Fruit fly (Drosophila melanogaster): ENCODE results near the gene CG9312.

CG9312 gene

dm6 chr3R:13803892-13804710 lies 38.5 kb downstream of the CG9312 start (continued):
- TF ChIP-seq Eip74EF (GFP tag; optimal IDR thresholded peaks at IDR 0.05) = peak in 1 of 2 experiments; percentile 19
- peak; percentile 28 for TF ChIP-seq CG12391 (tag; optimal IDR thresholded peaks at IDR 0.05)
- TF ChIP-seq ewg (GFP tag; optimal IDR thresholded peaks at IDR 0.05) = peak; percentile 60
- TF ChIP-seq Ada2b (GFP tag; IDR thresholded peaks at IDR 0.05) = 0 out of 2 replicates have a peak, but pooled peaks have one; percentile 3
- no peak for TF ChIP-seq CG11695 (GFP tag; IDR thresholded peaks at IDR 0.05)
- peak; percentile 32 for TF ChIP-seq CG17385 (GFP tag; optimal IDR thresholded peaks at IDR 0.05)
- TF ChIP-seq Hr3 (GFP tag; optimal IDR thresholded peaks at IDR 0.05) = peak; percentile 26
- no peak for TF ChIP-seq wek (GFP tag; optimal IDR thresholded peaks at IDR 0.05)
- TF ChIP-seq CG8281 (tag; optimal IDR thresholded peaks at IDR 0.05) = no peak
- TF ChIP-seq CG9437 (GFP tag; optimal IDR thresholded peaks at IDR 0.05) = peak; percentile 34
- TF ChIP-seq lbe (GFP tag; optimal IDR thresholded peaks at IDR 0.05) = no peak
- TF ChIP-seq CG17361 (GFP tag; IDR thresholded peaks at IDR 0.05) = peak; percentile 73; the same call in 1 of the 3 replicates
- TF ChIP-seq bcd (GFP tag; optimal IDR thresholded peaks at IDR 0.05) = peak; percentile 42
- TF ChIP-seq Jarid2 (GFP tag; optimal IDR thresholded peaks at IDR 0.05) = no peak
- TF ChIP-seq CG10462 (GFP tag; optimal IDR thresholded peaks at IDR 0.05) = no peak

- TF ChIP-seq CG4854 (GFP tag; optimal IDR thresholded peaks at IDR 0.05) = no peak
- peak; percentile 88 for TF ChIP-seq abd-A (tag; optimal IDR thresholded peaks at IDR 0.05)
- no peak for TF ChIP-seq dysf (GFP tag; IDR thresholded peaks at IDR 0.05)
- TF ChIP-seq crol (GFP tag; IDR thresholded peaks at IDR 0.05) = peak; percentile 98
- TF ChIP-seq sd (tag; optimal IDR thresholded peaks at IDR 0.05) = peak; percentile 14
- peak; percentile 49 for TF ChIP-seq Hey (tag; optimal IDR thresholded peaks at IDR 0.05)
- peak; percentile 86 for TF ChIP-seq grau (tag; optimal IDR thresholded peaks at IDR 0.05)
- no peak for TF ChIP-seq HLHmδ (GFP tag; optimal IDR thresholded peaks at IDR 0.05)
- peak; percentile 59 for TF ChIP-seq mirr (GFP tag; optimal IDR thresholded peaks at IDR 0.05)
- peak; percentile 75 for TF ChIP-seq D19B (GFP tag; optimal IDR thresholded peaks at IDR 0.05)
- peak; percentile 50 for TF ChIP-seq CG11504 (tag; optimal IDR thresholded peaks at IDR 0.05)
- peak; percentile 6; the same call in 1 of the 2 replicates for TF ChIP-seq ttk (GFP tag; IDR thresholded peaks at IDR 0.05)
- TF ChIP-seq CG8944 (GFP tag; optimal IDR thresholded peaks at IDR 0.05) = no peak
- no peak for TF ChIP-seq eyg (GFP tag; optimal IDR thresholded peaks at IDR 0.05)
- no peak for TF ChIP-seq sens (GFP tag)
- TF ChIP-seq CG11560 (tag; IDR thresholded peaks at IDR 0.05) = no peak
- TF ChIP-seq p53 (GFP tag; optimal IDR thresholded peaks at IDR 0.05) = no peak
- no peak for TF ChIP-seq Usf (GFP tag; optimal IDR thresholded peaks at IDR 0.05)
- no peak for TF ChIP-seq CG32767 (GFP tag; IDR thresholded peaks at IDR 0.05)
- peak; percentile 50 for TF ChIP-seq CG10543 (GFP tag; optimal IDR thresholded peaks at IDR 0.05)
- TF ChIP-seq fd102C (GFP tag; optimal IDR thresholded peaks at IDR 0.05) = no peak
- peak; percentile 68 for TF ChIP-seq Adf1 (GFP tag; IDR thresholded peaks at IDR 0.05)
- peak; percentile 23 for TF ChIP-seq CG13894 (tag; optimal IDR thresholded peaks at IDR 0.05)
- TF ChIP-seq CG4820 (GFP tag; optimal IDR thresholded peaks at IDR 0.05) = no peak
- 0 out of 4 replicates have a peak, but pooled peaks have one; percentile 69 for TF ChIP-seq chinmo (GFP tag; IDR thresholded peaks at IDR 0.05; ENCODE audit: partially characterized antibody)
- no peak for TF ChIP-seq Taf1 (GFP tag; IDR thresholded peaks at IDR 0.05)
- TF ChIP-seq jigr1 (GFP tag; IDR thresholded peaks at IDR 0.05) = no peak
- TF ChIP-seq Gug (GFP tag; IDR thresholded peaks at IDR 0.05) = 0 out of 4 replicates have a peak, but pooled peaks have one; percentile 14
- no peak for TF ChIP-seq CG43689 (GFP tag; IDR thresholded peaks at IDR 0.05)
- peak in 1 of 2 experiments; percentile 25 for TF ChIP-seq Hr51 (GFP tag; optimal IDR thresholded peaks at IDR 0.05)
- no peak for TF ChIP-seq lbe (GFP tag; optimal IDR thresholded peaks at IDR 0.05)
- TF ChIP-seq CG16779 (GFP tag; IDR thresholded peaks at IDR 0.05) = no peak
- no peak for TF ChIP-seq Sin3A (optimal IDR thresholded peaks at IDR 0.05)
These were observed 39.5 kb downstream of the CG9312 start for dm6 chr3R:13804971-13805603.

All from whole organism, embryonic.